Worm (Caenorhabditis elegans): ENCODE results near the gene F08D12.4.

ce11 chrII:2804245-2804644 lies 26.3 kb downstream of the F08D12.4 start:
- TF ChIP-seq tbx-37 (GFP tag; conservative IDR thresholded peaks at IDR 0.05): no peak
- no peak for TF ChIP-seq hmbx-1 (tag; optimal IDR thresholded peaks at IDR 0.05)
- TF ChIP-seq hnd-1 (tag; optimal IDR thresholded peaks at IDR 0.05): no peak
- no peak for TF ChIP-seq tbx-11 (GFP tag; IDR thresholded peaks at IDR 0.05)
- TF ChIP-seq ama-1 (optimal IDR thresholded peaks at IDR 0.05): no peak
- no peak for TF ChIP-seq F13C5.2 (tag; optimal IDR thresholded peaks at IDR 0.05)

Measured in whole organism, early embryonic.